Worm (Caenorhabditis elegans): ENCODE results near the gene M03A8.3.

- TF ChIP-seq elt-3 (tag; optimal IDR thresholded peaks at IDR 0.05) (no peak), nhr-11 (tag; optimal IDR thresholded peaks at IDR 0.05) (no peak), snpc-4 (tag; optimal IDR thresholded peaks at IDR 0.05) (no peak), nhr-12 (tag; optimal IDR thresholded peaks at IDR 0.05) (no peak), C34B4.2 (tag; optimal IDR thresholded peaks at IDR 0.05) (no peak), nhr-47 (tag; optimal IDR thresholded peaks at IDR 0.05) (no peak), ceh-82 (tag; optimal IDR thresholded peaks at IDR 0.05) (no peak), lin-15B (tag; optimal IDR thresholded peaks at IDR 0.05) (no peak), aly-2 (tag; optimal IDR thresholded peaks at IDR 0.05) (no peak), jun-1 (tag; optimal IDR thresholded peaks at IDR 0.05) (no peak)
Observed at ce11 chrX:6835166-6835565, 35.3 kb downstream of the M03A8.3 start, which contains the start of gene F41B4.2.
